In genomic region chrV:10677459-10677858, ce11 we compare ENCODE assay signal across 4 worm cellular contexts.
TF ChIP-seq lines count a peak whose summit lies in the region.

No protein-coding gene starts in this region.

TF ChIP-seq in whole organism, L1 larva, 84 proteins besides CTCF, POLR2A, EP300 and RAD21 (continued from another document):
- TF ChIP-seq dpl-1 (GFP tag; optimal IDR thresholded peaks at IDR 0.05; lab: Kevin White, UChicago) (peak in 1 of 3 experiments; percentile 12), lin-14 (GFP tag; optimal IDR thresholded peaks at IDR 0.05; lab: Kevin White, UChicago) (peak; percentile 88), fkh-10 (GFP tag; optimal IDR thresholded peaks at IDR 0.05; lab: Kevin White, UChicago) (peak; percentile 45), nhr-19 (GFP tag; conservative IDR thresholded peaks at IDR 0.05; lab: Robert Waterston, UW) (no peak), ceh-82 (tag; optimal IDR thresholded peaks at IDR 0.05; lab: Kevin White, UChicago) (peak in 1 of 3 experiments; percentile 51), nhr-47 (tag; optimal IDR thresholded peaks at IDR 0.05; lab: Kevin White, UChicago) (peak; percentile 37), snu-23 (GFP tag; optimal IDR thresholded peaks at IDR 0.05; lab: Kevin White, UChicago) (peak; percentile 26), lin-39 (tag; optimal IDR thresholded peaks at IDR 0.05; lab: Kevin White, UChicago) (no peak), unc-30 (tag; optimal IDR thresholded peaks at IDR 0.05; lab: Kevin White, UChicago) (no peak), xbp-1 (tag; optimal IDR thresholded peaks at IDR 0.05; lab: Kevin White, UChicago) (peak; percentile 32), hlh-17 (GFP tag; optimal IDR thresholded peaks at IDR 0.05; lab: Kevin White, UChicago; ENCODE audit: borderline replicate concordance) (no peak), rnt-1 (tag; optimal IDR thresholded peaks at IDR 0.05; lab: Kevin White, UChicago) (peak; percentile 28), unc-98 (GFP tag; IDR thresholded peaks at IDR 0.05; lab: Robert Waterston, UW) (no peak), lsy-2 (tag; optimal IDR thresholded peaks at IDR 0.05; lab: Kevin White, UChicago) (peak in 1 of 2 experiments; percentile 55)
TF ChIP-seq in whole organism, L1 larva: peak in this region for 16.

TF ChIP-seq in whole organism, L3 larva, 47 proteins besides CTCF, POLR2A, EP300 and RAD21 (continued from another document):
- no peak for TF ChIP-seq R02D3.7 (tag; optimal IDR thresholded peaks at IDR 0.05; lab: Kevin White, UChicago)
- TF ChIP-seq hmg-11 (tag; optimal IDR thresholded peaks at IDR 0.05; lab: Kevin White, UChicago): peak; percentile 60
- TF ChIP-seq aly-2 (tag; optimal IDR thresholded peaks at IDR 0.05; lab: Kevin White, UChicago): no peak
- no peak for TF ChIP-seq nhr-23 (tag; optimal IDR thresholded peaks at IDR 0.05; lab: Kevin White, UChicago)
- no peak for TF ChIP-seq ztf-11 (tag; optimal IDR thresholded peaks at IDR 0.05; lab: Kevin White, UChicago)
- peak; percentile 19 for TF ChIP-seq snpc-4 (tag; optimal IDR thresholded peaks at IDR 0.05; lab: Kevin White, UChicago)
- peak; percentile 51 for TF ChIP-seq egl-5 (tag; optimal IDR thresholded peaks at IDR 0.05; lab: Kevin White, UChicago)

TF ChIP-seq in whole organism, L4 larva, 104 proteins besides CTCF, POLR2A, EP300 and RAD21 (continued from another document):
- TF ChIP-seq nhr-10 (tag; optimal IDR thresholded peaks at IDR 0.05; lab: Kevin White, UChicago) (no peak), mep-1 (tag; optimal IDR thresholded peaks at IDR 0.05; lab: Kevin White, UChicago) (no peak), unc-62 (GFP tag; optimal IDR thresholded peaks at IDR 0.05 in 1 of 2; lab: Kevin White, UChicago) (peak in 1 of 2 experiments; percentile 83), unc-62 (tag; optimal IDR thresholded peaks at IDR 0.05; lab: Kevin White, UChicago) (no peak), T20F7.1 (GFP tag; optimal IDR thresholded peaks at IDR 0.05; lab: Kevin White, UChicago) (no peak), lin-1 (GFP tag; IDR thresholded peaks at IDR 0.05; lab: Robert Waterston, UW) (no peak), fkh-10 (GFP tag; optimal IDR thresholded peaks at IDR 0.05; lab: Kevin White, UChicago) (peak; percentile 46), nhr-41 (GFP tag; IDR thresholded peaks at IDR 0.05; lab: Robert Waterston, UW) (no peak), ceh-32 (tag; optimal IDR thresholded peaks at IDR 0.05; lab: Kevin White, UChicago; ENCODE audit: poor library complexity) (no peak), nhr-42 (GFP tag; IDR thresholded peaks at IDR 0.05; lab: Robert Waterston, UW) (no peak), ztf-7 (tag; optimal IDR thresholded peaks at IDR 0.05; lab: Kevin White, UChicago) (no peak), nhr-102 (tag; optimal IDR thresholded peaks at IDR 0.05; lab: Kevin White, UChicago) (no peak), lin-29 (GFP tag; IDR thresholded peaks at IDR 0.05; lab: Robert Waterston, UW) (no peak), hmg-1.1 (GFP tag; IDR thresholded peaks at IDR 0.05; lab: Robert Waterston, UW) (peak; percentile 67), nhr-111 (GFP tag; optimal IDR thresholded peaks at IDR 0.05; lab: Kevin White, UChicago) (no peak), pha-4 (GFP tag; IDR thresholded peaks at IDR 0.05; lab: Robert Waterston, UW) (no peak), pha-4 (tag; optimal IDR thresholded peaks at IDR 0.05; lab: Kevin White, UChicago) (no peak), hif-1 (tag; optimal IDR thresholded peaks at IDR 0.05; lab: Kevin White, UChicago) (no peak), dmd-9 (GFP tag; IDR thresholded peaks at IDR 0.05; lab: Robert Waterston, UW) (no peak), nhr-6 (tag; optimal IDR thresholded peaks at IDR 0.05; lab: Kevin White, UChicago) (no peak), skn-1 (tag; optimal IDR thresholded peaks at IDR 0.05; lab: Kevin White, UChicago) (no peak), Y105C5A.15 (GFP tag; IDR thresholded peaks at IDR 0.05; lab: Robert Waterston, UW) (no peak), spr-3 (GFP tag; optimal IDR thresholded peaks at IDR 0.05; lab: Kevin White, UChicago) (no peak), rbr-2 (tag; optimal IDR thresholded peaks at IDR 0.05; lab: Kevin White, UChicago) (peak; percentile 46), zfp-3 (GFP tag; conservative IDR thresholded peaks at IDR 0.05; lab: Robert Waterston, UW) (no peak), ceh-62 (tag; optimal IDR thresholded peaks at IDR 0.05; lab: Kevin White, UChicago) (no peak), lsy-2 (tag; optimal IDR thresholded peaks at IDR 0.05; lab: Kevin White, UChicago) (peak in 1 of 2 experiments; percentile 21), dve-1 (tag; optimal IDR thresholded peaks at IDR 0.05; lab: Kevin White, UChicago; ENCODE audit: insufficient read depth) (no peak), nhr-25 (tag; optimal IDR thresholded peaks at IDR 0.05; lab: Kevin White, UChicago; ENCODE audit: borderline replicate concordance, insufficient read depth) (no peak), hlh-11 (tag; optimal IDR thresholded peaks at IDR 0.05; lab: Kevin White, UChicago) (no peak), vab-7 (GFP tag; IDR thresholded peaks at IDR 0.05; lab: Robert Waterston, UW) (no peak), attf-4 (tag; optimal IDR thresholded peaks at IDR 0.05; lab: Kevin White, UChicago) (no peak), nhr-237 (tag; optimal IDR thresholded peaks at IDR 0.05; lab: Kevin White, UChicago) (no peak), ceh-44 (GFP tag; IDR thresholded peaks at IDR 0.05; lab: Robert Waterston, UW) (no peak), lir-3 (tag; optimal IDR thresholded peaks at IDR 0.05; lab: Kevin White, UChicago) (no peak), jun-1 (tag; optimal IDR thresholded peaks at IDR 0.05; lab: Kevin White, UChicago) (no peak), daf-19 (GFP tag; conservative IDR thresholded peaks at IDR 0.05; lab: Robert Waterston, UW) (no peak), mxl-3 (GFP tag; optimal IDR thresholded peaks at IDR 0.05; lab: Kevin White, UChicago) (no peak), F26F4.8 (GFP tag; conservative IDR thresholded peaks at IDR 0.05; lab: Robert Waterston, UW) (no peak)

TF ChIP-seq in whole organism, late embryonic, 69 proteins besides CTCF, POLR2A, EP300 and RAD21 (continued from another document):
- TF ChIP-seq ceh-18 (tag; optimal IDR thresholded peaks at IDR 0.05; lab: Kevin White, UChicago): peak; percentile 7
- TF ChIP-seq mec-3 (tag; optimal IDR thresholded peaks at IDR 0.05; lab: Kevin White, UChicago; ENCODE audit: borderline replicate concordance): no peak
- TF ChIP-seq dve-1 (tag; optimal IDR thresholded peaks at IDR 0.05; lab: Kevin White, UChicago): no peak
- no peak for TF ChIP-seq madf-2 (tag; optimal IDR thresholded peaks at IDR 0.05; lab: Kevin White, UChicago)
- TF ChIP-seq eyg-1 (tag; optimal IDR thresholded peaks at IDR 0.05; lab: Kevin White, UChicago): no peak
- peak; percentile 6 for TF ChIP-seq hlh-6 (tag; optimal IDR thresholded peaks at IDR 0.05; lab: Kevin White, UChicago)
- TF ChIP-seq tbx-2 (tag; optimal IDR thresholded peaks at IDR 0.05; lab: Kevin White, UChicago): no peak
- no peak for TF ChIP-seq sox-2 (GFP tag; IDR thresholded peaks at IDR 0.05; lab: Robert Waterston, UW)
- no peak for TF ChIP-seq fkh-10 (GFP tag; optimal IDR thresholded peaks at IDR 0.05; lab: Kevin White, UChicago)
- TF ChIP-seq gmeb-2 (tag; optimal IDR thresholded peaks at IDR 0.05; lab: Kevin White, UChicago): no peak
